Fruit fly (Drosophila melanogaster) whole organism, embryonic: ENCODE results near the gene CG7120.

Experiments
- CG10147 ChIP-seq: fragments of 200-800 bp; sonication (Bioruptor generic); optimal IDR thresholded peaks from 2 replicates; lab custom pipeline; 2019; ENCODE audit warnings: missing biosample characterization, mild to moderate bottlenecking, missing genetic modification characterization, moderate library complexity
- CG10431 ChIP-seq: fragments of 200-800 bp; sonication (Bioruptor generic); optimal IDR thresholded peaks from 3 replicates; lab custom pipeline; 2018; ENCODE audit warnings: missing biosample characterization, mild to moderate bottlenecking, missing genetic modification characterization
- CG10462 ChIP-seq: fragments of 200-800 bp; sonication (Bioruptor generic); optimal IDR thresholded peaks from 2 replicates; lab custom pipeline; 2016; ENCODE audit warnings: missing biosample characterization, missing genetic modification characterization
- CG11560 ChIP-seq: fragments of 200-800 bp; sonication (Bioruptor generic); IDR thresholded peaks from 3 replicates; pipeline ENCODE4 v1.3.6; 2022; ENCODE audit warnings: missing biosample characterization, missing genetic modification characterization
- CG15011 ChIP-seq: fragments of 200-800 bp; sonication (Bioruptor generic); optimal IDR thresholded peaks from 3 replicates; lab custom pipeline; 2018; ENCODE audit warnings: missing biosample characterization, mild to moderate bottlenecking, missing genetic modification characterization
- CG15479 ChIP-seq: fragments of 200-800 bp; sonication (Bioruptor generic); optimal IDR thresholded peaks from 3 replicates; lab custom pipeline; 2019; ENCODE audit warnings: missing biosample characterization, mild to moderate bottlenecking, missing genetic modification characterization, moderate library complexity
- CG17186 ChIP-seq: fragments of 200-800 bp; sonication (Bioruptor generic); optimal IDR thresholded peaks from 3 replicates; lab custom pipeline; 2017; ENCODE audit warnings: missing biosample characterization, missing genetic modification reagents, missing genetic modification characterization
- CG18476 ChIP-seq: fragments of 200-800 bp; sonication (Bioruptor generic); optimal IDR thresholded peaks from 2 replicates; lab custom pipeline; 2016; ENCODE audit warnings: missing biosample characterization, mild to moderate bottlenecking, missing genetic modification characterization
- CG2116 ChIP-seq: fragments of 200-800 bp; sonication (Bioruptor generic); optimal IDR thresholded peaks from 3 replicates; lab custom pipeline; 2018; ENCODE audit warnings: missing biosample characterization, mild to moderate bottlenecking, missing genetic modification characterization
- CG2712 ChIP-seq: fragments of 200-800 bp; optimal IDR thresholded peaks from 3 replicates; lab custom pipeline; 2019; ENCODE audit warnings: missing biosample characterization, mild to moderate bottlenecking, missing genetic modification characterization, moderate library complexity
- CG31388 ChIP-seq: fragments of 200-800 bp; sonication (Bioruptor generic); optimal IDR thresholded peaks from 2 replicates; lab custom pipeline; 2016; ENCODE audit warnings: missing biosample characterization, missing genetic modification characterization
- CG33557 ChIP-seq: fragments of 200-800 bp; sonication (Bioruptor generic); optimal IDR thresholded peaks from 2 replicates; lab custom pipeline; 2019; ENCODE audit warnings: missing biosample characterization, mild to moderate bottlenecking, missing genetic modification characterization, moderate library complexity
- CG3407 ChIP-seq: fragments of 200-800 bp; sonication (Bioruptor generic); optimal IDR thresholded peaks from 2 replicates; lab custom pipeline; 2018; ENCODE audit warnings: missing biosample characterization, mild to moderate bottlenecking, missing genetic modification characterization
- CG4282 ChIP-seq: fragments of 200-800 bp; sonication (Bioruptor generic); optimal IDR thresholded peaks from 2 replicates; lab custom pipeline; 2016; ENCODE audit warnings: missing biosample characterization, missing genetic modification characterization
- CG4328 ChIP-seq: fragments of 200-800 bp; sonication (Bioruptor generic); optimal IDR thresholded peaks from 3 replicates; lab custom pipeline; 2017; ENCODE audit warnings: missing biosample characterization, missing genetic modification reagents, missing genetic modification characterization
- CG7556 ChIP-seq: fragments of 200-800 bp; sonication (Bioruptor generic); optimal IDR thresholded peaks from 2 replicates; lab custom pipeline; 2017; ENCODE audit warnings: missing biosample characterization, mild to moderate bottlenecking, missing genetic modification characterization
- D ChIP-seq, 2 experiments: fragments of 200-800 bp in 1 of 2; fragments of >200 bp in 1 of 2; sonication (Bioruptor generic) in 1 of 2; optimal IDR thresholded peaks; 2 replicates in 1 of 2; 3 replicates in 1 of 2; lab custom pipeline; 2017; ENCODE audit warnings: mild to moderate bottlenecking in 1 of 2, missing biosample characterization in 1 of 2, missing genetic modification characterization in 1 of 2, missing genetic modification reagents in 1 of 2
- Fer1 ChIP-seq: fragments of 200-800 bp; sonication (Bioruptor generic); optimal IDR thresholded peaks from 2 replicates; lab custom pipeline; 2017; ENCODE audit warnings: missing biosample characterization, mild to moderate bottlenecking, missing genetic modification characterization
- HLHmδ ChIP-seq: fragments of 200-800 bp; sonication (Bioruptor generic); optimal IDR thresholded peaks from 2 replicates; lab custom pipeline; 2018; ENCODE audit warnings: missing biosample characterization, mild to moderate bottlenecking, missing genetic modification characterization, moderate library complexity
- Hsf ChIP-seq: fragments of 200-800 bp; sonication (Bioruptor generic); optimal IDR thresholded peaks from 3 replicates; lab custom pipeline; 2016; ENCODE audit warnings: missing biosample characterization, missing genetic modification characterization
- Meics ChIP-seq: fragments of 200-800 bp; sonication (Bioruptor generic); optimal IDR thresholded peaks from 2 replicates; lab custom pipeline; 2017; ENCODE audit warnings: missing biosample characterization, mild to moderate bottlenecking, missing genetic modification characterization
- Nf-YB ChIP-seq: fragments of 200-800 bp; sonication (Bioruptor generic); optimal IDR thresholded peaks from 3 replicates; lab custom pipeline; 2019; ENCODE audit warnings: missing biosample characterization, mild to moderate bottlenecking, missing genetic modification characterization, moderate library complexity
- Rx ChIP-seq: fragments of 200-800 bp; sonication (Bioruptor generic); IDR thresholded peaks from 2 replicates; pipeline ENCODE4 v1.3.6; 2022; ENCODE audit warnings: missing biosample characterization, missing genetic modification characterization
- Sry-δ ChIP-seq: fragments of 200-800 bp; sonication (Bioruptor generic); optimal IDR thresholded peaks from 2 replicates; lab custom pipeline; 2016; ENCODE audit warnings: missing biosample characterization, missing genetic modification characterization
- ac ChIP-seq: fragments of 200-800 bp; sonication (Bioruptor generic); optimal IDR thresholded peaks from 3 replicates; lab custom pipeline; 2017; ENCODE audit warnings: missing biosample characterization, mild to moderate bottlenecking, missing genetic modification characterization
- ap ChIP-seq: fragments of 200-800 bp; sonication (Bioruptor generic); IDR thresholded peaks from 2 replicates; pipeline ENCODE4 v1.3.6; 2022; ENCODE audit warnings: missing biosample characterization, missing genetic modification characterization
- btn ChIP-seq: fragments of 200-800 bp; sonication (Bioruptor generic); optimal IDR thresholded peaks from 2 replicates; lab custom pipeline; 2016; ENCODE audit warnings: missing biosample characterization, missing genetic modification characterization
- cg ChIP-seq: fragments of 200-800 bp; sonication (Bioruptor generic); optimal IDR thresholded peaks from 3 replicates; lab custom pipeline; 2019; ENCODE audit warnings: missing biosample characterization, mild to moderate bottlenecking, missing genetic modification characterization, moderate library complexity
- chn ChIP-seq: fragments of 200-800 bp; sonication (Bioruptor generic); optimal IDR thresholded peaks from 2 replicates; lab custom pipeline; 2016; ENCODE audit warnings: missing biosample characterization, missing genetic modification characterization
- crc ChIP-seq: fragments of 200-800 bp; sonication (Bioruptor generic); optimal IDR thresholded peaks from 2 replicates; lab custom pipeline; 2016; ENCODE audit warnings: missing biosample characterization, missing genetic modification characterization
- cwo ChIP-seq: fragments of 200-800 bp; sonication (Bioruptor generic); optimal IDR thresholded peaks from 3 replicates; lab custom pipeline; 2017; ENCODE audit warnings: missing biosample characterization, missing genetic modification characterization, mild to moderate bottlenecking, moderate library complexity, missing genetic modification reagents
- emc ChIP-seq: fragments of 200-800 bp; sonication (Bioruptor generic); optimal IDR thresholded peaks from 2 replicates; lab custom pipeline; 2016; ENCODE audit warnings: missing biosample characterization, missing genetic modification characterization
- esg ChIP-seq: fragments of 200-800 bp; sonication (Bioruptor generic); conservative IDR thresholded peaks from 2 replicates; pipeline ENCODE4 v1.3.6; 2022; ENCODE audit warnings: missing biosample characterization, missing genetic modification characterization
- insv ChIP-seq, 2 experiments: fragments of 200-800 bp; sonication (Bioruptor generic); optimal IDR thresholded peaks; 3 replicates each; lab custom pipeline; 2016 to 2018; ENCODE audit warnings: missing biosample characterization in 2 of 2, missing genetic modification characterization in 2 of 2
- inv ChIP-seq: fragments of 200-800 bp; sonication (Bioruptor generic); IDR thresholded peaks from 2 replicates; pipeline ENCODE4 v1.3.6; 2022; ENCODE audit warnings: missing biosample characterization, missing genetic modification characterization; ENCODE audit not compliant: partially characterized antibody
- klu ChIP-seq: fragments of 200-800 bp; sonication (Bioruptor generic); IDR thresholded peaks from 2 replicates; pipeline ENCODE4 v1.3.6; 2022; ENCODE audit warnings: missing biosample characterization, missing genetic modification characterization
- org-1 ChIP-seq: fragments of 200-800 bp; sonication (Bioruptor generic); optimal IDR thresholded peaks from 2 replicates; lab custom pipeline; 2017; ENCODE audit warnings: missing biosample characterization, missing genetic modification characterization
- p53 ChIP-seq: fragments of 200-800 bp; sonication (Bioruptor generic); optimal IDR thresholded peaks from 2 replicates; lab custom pipeline; 2016; ENCODE audit warnings: missing biosample characterization, missing genetic modification characterization
- pita ChIP-seq: fragments of 200-800 bp; sonication (Bioruptor generic); optimal IDR thresholded peaks from 2 replicates; lab custom pipeline; 2017; ENCODE audit warnings: missing biosample characterization, mild to moderate bottlenecking, missing genetic modification characterization
- repo ChIP-seq: fragments of 200-800 bp; sonication (Bioruptor generic); optimal IDR thresholded peaks from 2 replicates; lab custom pipeline; 2016; ENCODE audit warnings: missing biosample characterization, missing genetic modification characterization
- row ChIP-seq: fragments of 200-800 bp; sonication (Bioruptor generic); IDR thresholded peaks from 3 replicates; pipeline ENCODE4 v1.3.6; 2022; ENCODE audit warnings: missing biosample characterization, missing genetic modification characterization
- slbo ChIP-seq: fragments of 200-800 bp; sonication (Bioruptor generic); IDR thresholded peaks from 2 replicates; pipeline ENCODE4 v1.3.6; 2022; ENCODE audit warnings: missing biosample characterization, missing genetic modification characterization
- ssp ChIP-seq: fragments of 200-800 bp; sonication (Bioruptor generic); IDR thresholded peaks from 2 replicates; pipeline ENCODE4 v1.3.6; 2022; ENCODE audit warnings: missing biosample characterization, missing genetic modification characterization
- twi ChIP-seq: fragments of 200-800 bp; optimal IDR thresholded peaks from 2 replicates; lab custom pipeline; 2019; ENCODE audit warnings: missing biosample characterization, mild to moderate bottlenecking, missing genetic modification characterization, moderate library complexity
- unpg ChIP-seq: fragments of 200-800 bp; sonication (Bioruptor generic); optimal IDR thresholded peaks from 3 replicates; lab custom pipeline; 2018; ENCODE audit warnings: missing biosample characterization, mild to moderate bottlenecking, missing genetic modification characterization, moderate library complexity
- vnd ChIP-seq: fragments of 200-800 bp; sonication (Bioruptor generic); IDR thresholded peaks from 3 replicates; pipeline ENCODE4 v1.3.6; 2022; ENCODE audit warnings: missing biosample characterization, missing genetic modification characterization; ENCODE audit not compliant: partially characterized antibody
- wdn ChIP-seq: fragments of 200-800 bp; sonication (Bioruptor generic); IDR thresholded peaks from 2 replicates; pipeline ENCODE4 v1.3.6; 2022; ENCODE audit warnings: missing biosample characterization, missing genetic modification characterization
- zen ChIP-seq: fragments of 200-800 bp; sonication (Bioruptor generic); optimal IDR thresholded peaks from 3 replicates; lab custom pipeline; 2018; ENCODE audit warnings: missing biosample characterization, mild to moderate bottlenecking, missing genetic modification characterization, moderate library complexity

CG7120 gene

DNA sequence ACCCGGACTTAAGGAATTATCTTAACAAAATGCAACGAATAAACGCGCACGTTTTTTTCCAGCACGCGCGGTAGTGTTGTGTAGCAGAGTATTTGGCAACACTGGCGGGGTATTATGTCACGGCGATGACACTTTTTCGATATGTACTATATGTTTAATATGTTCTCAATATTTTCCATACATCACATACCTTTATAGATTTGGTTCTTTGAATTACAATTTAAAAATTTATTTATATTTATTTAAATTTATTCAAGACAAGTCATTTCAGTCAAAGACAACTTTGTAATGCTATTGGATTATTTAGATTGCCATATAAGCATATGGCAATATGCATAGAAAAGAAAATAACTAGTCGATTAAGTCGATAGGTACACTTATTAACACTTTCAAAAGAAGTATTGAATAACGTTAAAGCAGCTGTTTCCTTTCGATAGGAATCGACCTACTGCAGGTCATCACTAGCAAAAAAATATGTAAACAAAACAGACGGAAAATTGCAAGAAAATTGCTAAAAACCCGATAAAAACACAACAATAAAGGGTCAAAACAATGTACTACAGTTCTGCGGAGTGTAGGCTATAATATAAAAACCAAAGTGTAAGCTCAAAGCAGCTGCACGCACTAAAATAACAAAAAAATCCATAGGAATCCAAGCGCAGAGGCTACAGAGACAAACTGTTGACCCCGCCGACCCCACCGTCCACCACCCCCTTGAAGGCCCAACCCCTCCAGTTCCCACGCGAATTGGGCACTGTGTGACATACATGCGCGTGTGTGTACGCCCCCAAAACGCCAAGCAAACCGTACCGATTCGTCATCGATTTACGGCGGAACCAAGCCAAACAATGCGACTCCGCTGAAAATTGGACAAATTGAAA, 49.5 kb upstream of the CG7120 start, which contains the start of the genes CG7182 and GAPcenA (continued):
- TF ChIP-seq klu (GFP tag; lab: Robert Waterston, UW) (peak; percentile 26; the same call in 1 of the 2 replicates), Nf-YB (peak; percentile 57), btn (GFP tag; lab: Kevin White, UChicago) (no peak), HLHmδ (no peak), esg (GFP tag; lab: Robert Waterston, UW) (no peak), CG2712 (tag; lab: Kevin White, UChicago) (peak; percentile 82), CG10147 (peak; percentile 68), Rx (0 out of 2 replicates have a peak, but pooled peaks have one; percentile 14), CG3407 (GFP tag; lab: Kevin White, UChicago) (peak; percentile 16), cwo (GFP tag; lab: Kevin White, UChicago) (peak; percentile 63), CG4282 (GFP tag; lab: Kevin White, UChicago) (peak; percentile 3), crc (no peak), row (GFP tag; lab: Robert Waterston, UW) (peak; percentile 85), ssp (GFP tag; lab: Robert Waterston, UW) (0 out of 2 replicates have a peak, but pooled peaks have one; percentile 31), CG4328 (GFP tag; lab: Kevin White, UChicago) (peak; percentile 49), zen (peak; percentile 56), ac (no peak), cg (peak; percentile 31), CG10462 (GFP tag; lab: Kevin White, UChicago) (peak; percentile 45), CG33557 (GFP tag; lab: Kevin White, UChicago) (peak; percentile 76), Hsf (GFP tag; lab: Kevin White, UChicago) (peak; percentile 36), CG11560 (peak; percentile 97), CG31388 (GFP tag; lab: Kevin White, UChicago) (peak; percentile 24), pita (GFP tag; lab: Kevin White, UChicago) (no peak), D (optimal IDR thresholded peaks at IDR 0.05; lab: Kevin White, UChicago) (no peak), D (GFP tag; optimal IDR thresholded peaks at IDR 0.05; lab: Kevin White, UChicago) (peak; percentile 53), repo (GFP tag; lab: Kevin White, UChicago) (no peak), vnd (GFP tag; lab: Robert Waterston, UW) (no peak; the same call in none of the 3 replicates), chn (no peak), Meics (GFP tag; lab: Kevin White, UChicago) (peak; percentile 75), slbo (peak; percentile 70), CG18476 (peak; percentile 56), CG15479 (no peak), inv (GFP tag; lab: Robert Waterston, UW) (no peak), CG17186 (no peak), CG15011 (GFP tag; lab: Kevin White, UChicago) (peak; percentile 52), CG10431 (GFP tag; lab: Kevin White, UChicago) (peak; percentile 45), CG2116 (GFP tag; lab: Kevin White, UChicago) (peak; percentile 72), wdn (GFP tag; lab: Robert Waterston, UW) (no peak), twi (tag; lab: Kevin White, UChicago) (peak; percentile 76), insv (GFP tag; optimal IDR thresholded peaks at IDR 0.05; lab: Kevin White, UChicago) (peak in 1 of 2 experiments; percentile 46), emc (no peak), Fer1 (GFP tag; lab: Kevin White, UChicago) (peak; percentile 49), p53 (no peak), CG7556 (peak; percentile 76), unpg (GFP tag; lab: Kevin White, UChicago) (peak; percentile 66), ap (GFP tag; lab: Robert Waterston, UW) (no peak), Sry-δ (GFP tag; lab: Kevin White, UChicago) (peak; percentile 86), org-1 (GFP tag; lab: Kevin White, UChicago) (peak; percentile 27)
